Worm (Caenorhabditis elegans) whole organism, L4 larva: ENCODE results near the gene M163.10.

Source experiments
- D1046.2 ChIP-seq: fragments of 200-800 bp; sonication (Bioruptor generic); IDR thresholded peaks from 2 replicates; pipeline ENCODE4 v1.3.6; 2022; ENCODE audit warnings: missing genetic modification characterization, missing compliant biosample characterization
- mdl-1 ChIP-seq, 2 experiments: fragments of 150-350 bp in 1 of 2; sonication (generic microtip) in 1 of 2; optimal IDR thresholded peaks; 2 replicates each; lab custom pipeline; 2014 to 2017; ENCODE audit warnings: missing biosample characterization in 2 of 2, missing genetic modification characterization in 2 of 2

DNA sequence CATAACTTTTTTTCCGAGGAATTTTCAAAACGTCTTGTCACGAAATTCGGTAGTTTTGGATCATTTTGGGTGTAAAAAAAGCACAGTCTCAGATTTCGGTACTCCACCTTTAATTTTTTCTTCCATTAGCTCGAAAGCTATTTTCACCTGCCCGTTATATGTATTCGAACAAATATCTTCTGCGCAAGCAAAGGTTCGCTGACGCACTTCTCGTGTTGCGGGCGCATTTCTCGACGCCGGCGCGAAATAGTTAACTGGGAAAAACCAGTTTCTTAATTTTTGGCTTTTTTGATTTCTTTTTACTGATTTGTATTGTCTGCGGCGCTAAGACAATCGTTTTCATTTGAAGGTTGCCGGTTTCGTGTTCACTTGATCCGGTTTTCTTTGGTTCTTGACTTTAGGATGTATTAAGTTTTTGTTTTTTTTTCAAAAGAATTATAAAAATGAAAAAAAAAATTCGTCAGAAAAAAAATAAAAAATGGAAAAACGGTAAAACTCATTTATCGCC, 35.1 kb upstream of the M163.10 start:
- TF ChIP-seq mdl-1 (tag; optimal IDR thresholded peaks at IDR 0.05; lab: Kevin White, UChicago) = no peak
- TF ChIP-seq D1046.2 = no peak
